Worm (Caenorhabditis elegans): ENCODE data around the gene B0244.9.
A peak's percentile ranks its signal among the peaks of the same experiment; 100 is the strongest.

Gene B0244.9

DNA sequence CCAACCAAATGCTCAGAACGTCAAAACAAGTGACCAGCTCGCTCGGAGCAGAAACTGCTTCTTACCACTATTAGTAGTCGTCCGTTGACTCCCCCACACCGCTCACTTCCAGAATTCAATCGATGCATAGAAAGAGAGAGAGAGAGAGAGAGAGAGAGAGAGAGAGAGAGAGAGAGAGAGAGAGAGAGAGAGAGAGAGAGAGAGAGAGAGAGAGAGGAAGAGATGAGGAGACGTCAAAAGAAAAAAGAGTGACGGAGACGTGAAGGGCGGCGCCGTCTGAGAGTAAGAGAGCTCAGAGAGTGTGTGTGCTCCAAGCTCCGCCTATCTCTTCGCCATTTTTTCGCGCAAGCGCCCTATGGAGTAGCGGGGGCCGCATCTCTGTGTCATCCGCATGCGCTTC, 24.4 kb upstream of the B0244.9 start, which contains the start of gene ida-1 (continued):
- TF ChIP-seq C16A3.4 (tag; optimal IDR thresholded peaks at IDR 0.05) (no peak), nhr-20 (tag; optimal IDR thresholded peaks at IDR 0.05) (no peak), unc-98 (GFP tag; IDR thresholded peaks at IDR 0.05) (no peak), nhr-76 (tag; optimal IDR thresholded peaks at IDR 0.05) (no peak), lin-13 (GFP tag; optimal IDR thresholded peaks at IDR 0.05) (peak; percentile 6), grh-1 (GFP tag; IDR thresholded peaks at IDR 0.05) (no peak), nhr-19 (GFP tag; conservative IDR thresholded peaks at IDR 0.05) (peak; percentile 39), jun-1 (tag; optimal IDR thresholded peaks at IDR 0.05) (peak; percentile 13), pag-3 (tag; optimal IDR thresholded peaks at IDR 0.05; ENCODE audit: borderline replicate concordance, insufficient read depth) (no peak), F16B12.6 (tag; optimal IDR thresholded peaks at IDR 0.05) (no peak), nhr-47 (tag; optimal IDR thresholded peaks at IDR 0.05) (no peak), ceh-88 (GFP tag; IDR thresholded peaks at IDR 0.05) (no peak), pqm-1 (tag; optimal IDR thresholded peaks at IDR 0.05) (no peak), unc-62 (GFP tag; optimal IDR thresholded peaks at IDR 0.05) (no peak), sptf-1 (tag; optimal IDR thresholded peaks at IDR 0.05) (no peak), snu-23 (GFP tag; optimal IDR thresholded peaks at IDR 0.05) (no peak), nhr-28 (tag; optimal IDR thresholded peaks at IDR 0.05) (no peak), sup-37 (GFP tag; optimal IDR thresholded peaks at IDR 0.05) (no peak), ama-1 (optimal IDR thresholded peaks at IDR 0.05) (no peak), mdl-1 (tag; optimal IDR thresholded peaks at IDR 0.05) (no peak), fkh-8 (tag; optimal IDR thresholded peaks at IDR 0.05) (peak; percentile 90), ces-1 (GFP tag; optimal IDR thresholded peaks at IDR 0.05) (no peak), irx-1 (tag; optimal IDR thresholded peaks at IDR 0.05) (no peak), nhr-11 (tag; optimal IDR thresholded peaks at IDR 0.05) (peak; percentile 12), ceh-63 (GFP tag; optimal IDR thresholded peaks at IDR 0.05) (peak; percentile 44), lin-35 (GFP tag; optimal IDR thresholded peaks at IDR 0.05) (peak in 1 of 2 experiments; percentile 54), alr-1 (tag; optimal IDR thresholded peaks at IDR 0.05; ENCODE audit: borderline replicate concordance) (no peak), nhr-71 (tag; optimal IDR thresholded peaks at IDR 0.05) (peak; percentile 11), pax-3 (tag; optimal IDR thresholded peaks at IDR 0.05) (peak; percentile 75), zag-1 (tag; optimal IDR thresholded peaks at IDR 0.05) (no peak), nhr-237 (tag; optimal IDR thresholded peaks at IDR 0.05) (no peak), unc-30 (tag; optimal IDR thresholded peaks at IDR 0.05) (no peak), sox-4 (tag; optimal IDR thresholded peaks at IDR 0.05) (no peak), elt-2 (tag; optimal IDR thresholded peaks at IDR 0.05) (no peak), zip-4 (GFP tag; optimal IDR thresholded peaks at IDR 0.05) (no peak), mep-1 (tag; optimal IDR thresholded peaks at IDR 0.05) (peak; percentile 28), ztf-11 (tag; optimal IDR thresholded peaks at IDR 0.05) (no peak), ceh-8 (GFP tag; optimal IDR thresholded peaks at IDR 0.05) (peak; percentile 60), egl-13 (tag; optimal IDR thresholded peaks at IDR 0.05) (no peak), swsn-7 (tag; optimal IDR thresholded peaks at IDR 0.05) (no peak), egl-27 (tag; optimal IDR thresholded peaks at IDR 0.05) (no peak), elt-3 (tag; optimal IDR thresholded peaks at IDR 0.05) (no peak), ceh-82 (tag; optimal IDR thresholded peaks at IDR 0.05) (peak in 2 of 3 experiments; percentile 53 to 66)

DNA sequence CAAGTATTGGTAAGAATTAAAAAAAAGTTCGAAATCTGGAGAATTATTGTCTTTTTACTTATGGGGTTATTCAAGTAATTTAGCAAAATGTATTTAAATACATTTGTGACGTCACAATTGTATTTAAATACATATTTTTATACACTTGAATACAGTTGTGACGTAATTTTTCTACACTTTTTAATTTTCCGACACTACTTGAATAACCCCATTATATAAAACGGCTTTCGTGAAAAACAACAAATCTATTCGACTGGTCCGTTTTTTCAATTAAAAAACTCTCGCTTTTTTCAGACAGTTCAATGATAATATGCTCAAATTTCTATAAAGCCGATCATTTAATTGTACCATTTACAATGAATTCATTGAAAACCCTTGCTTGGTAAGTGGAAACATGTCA, 19.7 kb upstream of the B0244.9 start:
- no peak for TF ChIP-seq fkh-10 (GFP tag; optimal IDR thresholded peaks at IDR 0.05)
- TF ChIP-seq unc-130 (tag; optimal IDR thresholded peaks at IDR 0.05), result no peak
